Worm (Caenorhabditis elegans) whole organism, L2 larva: Measurements from ENCODE around the gene C49G7.12.

Experiments used
- ama-1 ChIP-seq: fragments of 150-350 bp; optimal IDR thresholded peaks from 2 replicates; lab custom pipeline; 2018; ENCODE audit warnings: inconsistent platforms
- ceh-82 ChIP-seq: fragments of 150-350 bp; optimal IDR thresholded peaks from 2 replicates; lab custom pipeline; 2014; ENCODE audit warnings: missing biosample characterization, missing genetic modification characterization
- nhr-11 ChIP-seq: fragments of 150-350 bp; optimal IDR thresholded peaks from 2 replicates; lab custom pipeline; 2014; ENCODE audit warnings: missing biosample characterization, missing genetic modification characterization
- nhr-12 ChIP-seq: fragments of 150-350 bp; optimal IDR thresholded peaks from 2 replicates; lab custom pipeline; 2014; ENCODE audit warnings: missing biosample characterization, missing genetic modification characterization
- nhr-237 ChIP-seq: fragments of 150-350 bp; optimal IDR thresholded peaks from 2 replicates; lab custom pipeline; 2014; ENCODE audit warnings: missing biosample characterization, missing genetic modification characterization
- nhr-77 ChIP-seq: fragments of 150-350 bp; optimal IDR thresholded peaks from 2 replicates; lab custom pipeline; 2014; ENCODE audit warnings: missing biosample characterization, missing genetic modification characterization
- zag-1 ChIP-seq: fragments of 150-350 bp; optimal IDR thresholded peaks from 2 replicates; lab custom pipeline; 2014; ENCODE audit warnings: missing biosample characterization, missing genetic modification characterization

DNA sequence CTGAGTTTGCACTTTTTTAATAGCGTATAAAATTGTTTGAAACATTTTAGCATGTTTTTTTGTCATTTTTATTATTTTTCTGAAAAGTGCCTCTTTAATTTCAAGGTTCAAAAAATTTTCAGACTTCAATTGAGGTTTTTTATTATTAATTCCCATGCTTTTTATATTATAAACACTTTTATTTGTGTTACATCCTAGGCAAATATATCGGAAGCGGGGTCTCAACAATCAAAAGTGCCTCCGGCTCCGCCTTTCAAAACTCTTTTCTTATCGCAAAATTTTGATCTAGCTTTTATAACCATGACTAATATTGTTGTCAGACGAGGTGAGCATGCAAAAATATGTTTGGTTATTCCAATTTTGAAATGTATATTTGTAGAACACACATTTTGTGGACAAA is 35.2 kb downstream of the C49G7.12 start, which contains the start of gene otpl-2:
- TF ChIP-seq nhr-12 (tag; lab: Kevin White, UChicago) (no peak), ama-1 (lab: Kevin White, UChicago) (no peak), ceh-82 (tag; lab: Kevin White, UChicago) (no peak), nhr-237 (tag; lab: Kevin White, UChicago) (no peak), nhr-11 (no peak), nhr-77 (tag; lab: Kevin White, UChicago) (no peak), zag-1 (no peak)
